Fruit fly (Drosophila melanogaster): Measurements from ENCODE around the gene CG12795.

CG12795 gene

DNA sequence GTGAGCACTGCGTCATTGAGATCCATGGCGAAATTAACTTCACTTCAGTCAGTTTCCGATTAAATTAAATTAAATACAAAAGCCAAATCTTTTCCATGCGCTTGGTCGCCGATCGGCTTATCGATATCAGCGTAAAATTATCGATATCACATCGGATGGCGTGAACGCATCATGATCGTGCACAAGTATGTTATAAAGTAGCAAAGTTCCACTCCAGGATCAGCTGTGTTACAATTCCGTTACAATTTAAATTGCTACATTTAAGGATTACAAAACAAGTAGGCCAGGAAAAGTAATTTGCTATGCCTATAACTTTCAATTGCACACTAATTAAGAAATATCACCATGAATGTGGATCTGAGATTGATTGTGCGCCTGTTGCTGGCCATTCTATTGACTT is 17.6 kb downstream of the CG12795 start, which contains the start of the genes Pif1 and CG31776 (continued):
- TF ChIP-seq CG13123 (GFP tag; optimal IDR thresholded peaks at IDR 0.05) (no peak), unc-4 (GFP tag; IDR thresholded peaks at IDR 0.05; ENCODE audit: partially characterized antibody) (peak; percentile 70), trh (GFP tag; optimal IDR thresholded peaks at IDR 0.05) (no peak), chn (GFP tag; optimal IDR thresholded peaks at IDR 0.05) (no peak), wor (GFP tag; IDR thresholded peaks at IDR 0.05) (no peak), CG1792 (GFP tag; optimal IDR thresholded peaks at IDR 0.05) (no peak), ems (GFP tag; optimal IDR thresholded peaks at IDR 0.05) (no peak), kah (GFP tag; optimal IDR thresholded peaks at IDR 0.05) (no peak), Optix (GFP tag; IDR thresholded peaks at IDR 0.05) (no peak), Sry-β (GFP tag; optimal IDR thresholded peaks at IDR 0.05) (no peak), yki (optimal IDR thresholded peaks at IDR 0.05) (no peak), Dek (tag; optimal IDR thresholded peaks at IDR 0.05) (no peak), Oli (tag; optimal IDR thresholded peaks at IDR 0.05) (no peak), D (optimal IDR thresholded peaks at IDR 0.05) (no peak), D (GFP tag; optimal IDR thresholded peaks at IDR 0.05) (no peak), Abd-B (GFP tag; optimal IDR thresholded peaks at IDR 0.05) (no peak), slp2 (GFP tag; optimal IDR thresholded peaks at IDR 0.05) (no peak), CG15011 (GFP tag; optimal IDR thresholded peaks at IDR 0.05) (no peak), Dref (GFP tag; IDR thresholded peaks at IDR 0.05) (peak; percentile 97), CG2202 (tag; optimal IDR thresholded peaks at IDR 0.05) (no peak), CG6813 (GFP tag; optimal IDR thresholded peaks at IDR 0.05) (no peak), abd-A (tag; optimal IDR thresholded peaks at IDR 0.05) (no peak), hb (GFP tag; IDR thresholded peaks at IDR 0.05; ENCODE audit: partially characterized antibody) (peak; percentile 75; the same call in 2 of the 3 replicates), amos (GFP tag; IDR thresholded peaks at IDR 0.05; ENCODE audit: partially characterized antibody) (peak; percentile 92; the same call in 1 of the 2 replicates), Atf-2 (GFP tag; optimal IDR thresholded peaks at IDR 0.05) (no peak), en (GFP tag; optimal IDR thresholded peaks at IDR 0.05) (no peak), CG34224 (GFP tag; IDR thresholded peaks at IDR 0.05; ENCODE audit: partially characterized antibody) (peak; percentile 95), odd (GFP tag; optimal IDR thresholded peaks at IDR 0.05) (no peak), sqz (GFP tag; optimal IDR thresholded peaks at IDR 0.05) (no peak), Lhr (GFP tag; optimal IDR thresholded peaks at IDR 0.05) (peak; percentile 43), CG15601 (tag; optimal IDR thresholded peaks at IDR 0.05) (no peak), Dip3 (GFP tag; optimal IDR thresholded peaks at IDR 0.05) (no peak), CG14860 (GFP tag; IDR thresholded peaks at IDR 0.05; ENCODE audit: partially characterized antibody) (peak; percentile 63; the same call in 2 of the 3 replicates), Pdp1 (GFP tag; optimal IDR thresholded peaks at IDR 0.05) (peak in 1 of 2 experiments; percentile 27), CG1529 (GFP tag; optimal IDR thresholded peaks at IDR 0.05) (no peak), BtbVII (GFP tag; optimal IDR thresholded peaks at IDR 0.05) (no peak), CG18619 (GFP tag; optimal IDR thresholded peaks at IDR 0.05) (no peak), CG8089 (GFP tag; optimal IDR thresholded peaks at IDR 0.05) (no peak), h (optimal IDR thresholded peaks at IDR 0.05) (no peak), CkIIα-i1 (GFP tag; IDR thresholded peaks at IDR 0.05) (no peak), pfk (GFP tag; optimal IDR thresholded peaks at IDR 0.05) (no peak), Chrac-16 (GFP tag; optimal IDR thresholded peaks at IDR 0.05) (no peak), corto (GFP tag; optimal IDR thresholded peaks at IDR 0.05) (no peak), gro (GFP tag; optimal IDR thresholded peaks at IDR 0.05) (no peak), CG5180 (GFP tag; optimal IDR thresholded peaks at IDR 0.05) (no peak), NFAT (GFP tag; IDR thresholded peaks at IDR 0.05) (no peak), az2 (GFP tag; optimal IDR thresholded peaks at IDR 0.05) (no peak), CG18599 (GFP tag; optimal IDR thresholded peaks at IDR 0.05) (no peak), D19B (GFP tag; optimal IDR thresholded peaks at IDR 0.05) (no peak), CG11695 (GFP tag; IDR thresholded peaks at IDR 0.05) (no peak), ara (GFP tag; IDR thresholded peaks at IDR 0.05) (no peak), Ets97D (GFP tag; optimal IDR thresholded peaks at IDR 0.05) (peak; percentile 51)
